Worm (Caenorhabditis elegans) whole organism, L4/young adult: ENCODE data around the gene srw-9.

ENCODE experiments used
- W03F9.2 ChIP-seq: fragments of 150-350 bp; optimal IDR thresholded peaks from 2 replicates; lab custom pipeline; 2014; ENCODE audit warnings: missing biosample characterization, missing genetic modification characterization
- dao-5 ChIP-seq: sonication (generic microtip); optimal IDR thresholded peaks from 2 replicates; lab custom pipeline; 2016; ENCODE audit warnings: missing genotype, missing genetic modification characterization, moderate library complexity, missing compliant biosample characterization
- him-1 ChIP-seq: sonication (generic microtip); optimal IDR thresholded peaks from 2 replicates; lab custom pipeline; 2016; ENCODE audit warnings: missing genotype, missing genetic modification reagents, missing genetic modification characterization, missing compliant biosample characterization

DNA sequence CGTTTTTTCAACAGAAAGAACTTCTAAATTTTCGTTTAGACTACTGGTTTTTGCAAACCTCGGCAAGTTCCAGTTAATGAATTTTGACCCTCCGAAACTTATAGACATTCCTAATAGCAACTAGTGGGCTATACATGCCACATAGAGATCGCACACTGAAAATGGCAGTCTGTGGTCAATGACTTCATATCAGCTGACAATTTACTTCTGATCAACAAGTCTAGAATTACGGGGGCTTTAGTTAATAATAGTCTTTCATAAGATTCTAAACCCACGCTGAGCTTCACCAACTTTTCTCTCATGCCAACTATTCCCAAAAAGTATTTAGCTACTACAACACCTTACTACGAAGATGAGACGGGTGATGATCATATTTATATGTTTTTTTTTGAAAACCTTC is at the start of gene srw-9:
- TF ChIP-seq him-1 (tag; lab: Kevin White, UChicago) (no peak), dao-5 (tag; lab: Kevin White, UChicago) (no peak), W03F9.2 (tag; lab: Kevin White, UChicago) (no peak)
